Worm (Caenorhabditis elegans) whole organism, midembryonic: ENCODE data around the gene W02B12.1.

Experiments
- T22C8.4 ChIP-seq: fragments of 200-800 bp; sonication (Bioruptor generic); IDR thresholded peaks from 2 replicates; pipeline ENCODE4 v1.3.6; 2022; ENCODE audit warnings: missing genetic modification characterization, missing compliant biosample characterization
- cog-1 ChIP-seq: sonication (generic microtip); optimal IDR thresholded peaks from 2 replicates; lab custom pipeline; 2016; ENCODE audit warnings: missing genetic modification characterization, missing compliant biosample characterization
- flt-1 ChIP-seq: fragments of 200-800 bp; sonication (Bioruptor generic); IDR thresholded peaks from 2 replicates; pipeline ENCODE4 v1.3.6; 2022; ENCODE audit warnings: missing genetic modification characterization, missing compliant biosample characterization
- klf-2 ChIP-seq: fragments of 200-800 bp; sonication (Bioruptor generic); conservative IDR thresholded peaks from 2 replicates; pipeline ENCODE4 v1.3.6; 2022; ENCODE audit warnings: missing genetic modification reagents, missing genetic modification characterization, missing compliant biosample characterization
- med-1 ChIP-seq: sonication (generic microtip); optimal IDR thresholded peaks from 2 replicates; lab custom pipeline; 2017; ENCODE audit warnings: missing genetic modification characterization, mild to moderate bottlenecking, missing compliant biosample characterization, antibody characterized with exemption, missing genetic modification reagents; ENCODE audit not compliant: insufficient read depth
- ref-1 ChIP-seq: fragments of 200-800 bp; sonication (Bioruptor generic); conservative IDR thresholded peaks from 2 replicates; pipeline ENCODE4 v1.3.6; 2022; ENCODE audit warnings: missing genetic modification reagents, missing genetic modification characterization, missing compliant biosample characterization
- tab-1 ChIP-seq: fragments of 200-800 bp; sonication (Bioruptor generic); IDR thresholded peaks from 2 replicates; pipeline ENCODE4 v1.3.6; 2022; ENCODE audit warnings: missing genetic modification characterization, missing compliant biosample characterization
- ztf-23 ChIP-seq: fragments of 200-800 bp; sonication (Bioruptor generic); IDR thresholded peaks from 2 replicates; pipeline ENCODE4 v1.3.6; 2022; ENCODE audit warnings: missing genetic modification reagents, missing genetic modification characterization, missing compliant biosample characterization
- ztf-29 ChIP-seq: fragments of 200-800 bp; sonication (Bioruptor generic); IDR thresholded peaks from 2 replicates; pipeline ENCODE4 v1.3.6; 2022; ENCODE audit warnings: missing genetic modification reagents, missing genetic modification characterization, missing compliant biosample characterization

Gene W02B12.1

DNA sequence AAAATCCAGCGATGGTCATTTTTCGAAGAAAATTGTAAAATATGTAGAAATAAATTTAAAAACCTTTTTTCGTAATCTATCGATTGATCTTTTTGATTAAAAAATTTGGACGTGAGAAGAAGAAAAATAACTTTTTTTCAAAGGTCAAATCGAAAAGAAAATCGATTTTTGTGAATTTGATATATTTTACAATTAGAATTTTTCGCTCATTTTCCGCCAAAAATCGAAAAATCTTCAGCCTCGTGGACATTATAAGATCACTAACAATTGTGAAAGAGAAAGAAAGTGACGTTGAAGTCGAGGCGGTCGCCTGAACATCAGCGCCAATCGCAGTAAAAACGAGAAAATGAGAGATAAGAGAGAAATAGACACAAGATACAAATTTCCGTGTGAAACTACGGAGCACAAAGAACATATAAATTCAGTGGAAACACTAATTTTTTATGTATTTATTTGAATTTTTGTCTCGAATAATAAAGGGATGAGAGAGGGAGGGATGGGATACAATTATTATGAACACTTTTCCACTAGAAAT, 20.8 kb downstream of the W02B12.1 start, which contains the start of gene cisd-1:
Gene cisd-1, minus strand, starts transcription at position 51 of the 535 bp plus-strand sequence.
- TF ChIP-seq klf-2 (GFP tag; lab: Robert Waterston, UW) (no peak), cog-1 (tag; lab: Kevin White, UChicago) (no peak), flt-1 (GFP tag; lab: Robert Waterston, UW) (no peak), tab-1 (GFP tag; lab: Robert Waterston, UW) (no peak)

ce11 chrII:11471916-11472315, 23.1 kb downstream of the W02B12.1 start, which contains the start of gene mfn-1:
Gene mfn-1, minus strand, starts transcription at chrII:11472016.
- TF ChIP-seq ztf-29 (GFP tag; lab: Robert Waterston, UW) (no peak), flt-1 (GFP tag; lab: Robert Waterston, UW) (no peak)

DNA sequence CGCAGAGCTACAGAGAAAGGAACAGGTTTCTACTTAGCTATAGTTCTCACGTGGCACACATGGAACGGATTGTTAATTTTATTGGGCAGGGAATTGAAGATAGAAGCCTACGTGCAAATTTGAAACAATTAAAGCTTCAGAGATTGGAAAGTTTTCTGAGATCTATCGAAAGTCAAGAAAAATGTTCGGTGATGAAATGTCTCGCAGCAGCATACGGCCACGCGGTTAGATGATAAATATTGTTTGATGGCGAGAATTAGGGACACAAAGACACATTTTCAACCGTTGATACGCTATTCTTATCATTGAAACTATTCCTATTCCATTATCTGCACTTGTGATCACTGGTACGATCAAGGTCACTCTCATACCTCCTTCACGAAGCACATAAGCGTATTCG, 23.7 kb downstream of the W02B12.1 start:
- TF ChIP-seq klf-2 (GFP tag; lab: Robert Waterston, UW) (no peak), T22C8.4 (GFP tag; lab: Robert Waterston, UW) (no peak), ztf-23 (no peak), ztf-29 (GFP tag; lab: Robert Waterston, UW) (no peak), med-1 (GFP tag; lab: Kevin White, UChicago) (no peak), tab-1 (GFP tag; lab: Robert Waterston, UW) (no peak), cog-1 (tag; lab: Kevin White, UChicago) (no peak), flt-1 (GFP tag; lab: Robert Waterston, UW) (no peak), ref-1 (GFP tag; lab: Robert Waterston, UW) (no peak)

DNA sequence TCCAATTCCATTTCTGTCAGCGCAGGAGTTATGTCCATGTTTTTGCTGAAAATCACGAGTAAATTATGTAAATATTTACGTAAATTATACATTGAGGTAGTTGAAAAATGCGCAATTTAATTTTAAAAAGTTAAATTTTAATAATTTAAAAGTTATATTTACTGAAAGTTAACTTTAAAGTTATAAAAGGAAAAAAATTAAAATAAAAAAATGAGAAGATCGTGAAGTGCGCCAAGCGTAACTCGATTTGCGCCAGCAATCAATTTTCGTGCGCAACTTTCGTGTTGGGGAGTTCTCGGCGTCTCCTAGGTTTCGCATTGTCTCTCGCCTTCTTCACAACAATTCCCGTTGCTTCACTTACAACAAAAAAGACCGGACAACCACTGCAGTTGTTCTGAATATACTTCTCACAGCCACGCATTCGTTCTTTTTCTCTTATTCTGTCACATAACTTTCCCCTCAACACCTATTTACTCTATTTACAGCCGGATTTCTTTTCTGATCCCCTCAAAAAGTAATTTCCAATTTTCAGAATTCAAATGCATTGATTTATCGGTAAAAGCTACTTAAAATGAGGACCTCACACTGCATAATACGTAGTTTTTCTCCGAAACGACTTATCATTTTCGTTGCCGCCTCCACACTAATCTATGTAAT, 24.8 kb downstream of the W02B12.1 start, which contains the start of the genes metl-1 and W02B12.11:
Gene metl-1, minus strand, starts transcription at position 51 of the 657 bp plus-strand sequence.
Gene W02B12.11, plus strand, starts transcription at position 337 of the 657 bp plus-strand sequence.
- TF ChIP-seq med-1 (GFP tag; lab: Kevin White, UChicago), result peak; percentile 49
- 0 out of 2 replicates have a peak, but pooled peaks have one; percentile 62 for TF ChIP-seq tab-1 (GFP tag; lab: Robert Waterston, UW)
- TF ChIP-seq flt-1 (GFP tag; lab: Robert Waterston, UW), result peak; percentile 63; the same call in 1 of the 2 replicates
- no peak for TF ChIP-seq ztf-29 (GFP tag; lab: Robert Waterston, UW)
- no peak for TF ChIP-seq T22C8.4 (GFP tag; lab: Robert Waterston, UW)
- peak; percentile 50 for TF ChIP-seq cog-1 (tag; lab: Kevin White, UChicago)
- TF ChIP-seq ztf-23, result peak; percentile 63; the same call in 1 of the 2 replicates
- TF ChIP-seq ref-1 (GFP tag; lab: Robert Waterston, UW), result no peak
- no peak for TF ChIP-seq klf-2 (GFP tag; lab: Robert Waterston, UW)

DNA sequence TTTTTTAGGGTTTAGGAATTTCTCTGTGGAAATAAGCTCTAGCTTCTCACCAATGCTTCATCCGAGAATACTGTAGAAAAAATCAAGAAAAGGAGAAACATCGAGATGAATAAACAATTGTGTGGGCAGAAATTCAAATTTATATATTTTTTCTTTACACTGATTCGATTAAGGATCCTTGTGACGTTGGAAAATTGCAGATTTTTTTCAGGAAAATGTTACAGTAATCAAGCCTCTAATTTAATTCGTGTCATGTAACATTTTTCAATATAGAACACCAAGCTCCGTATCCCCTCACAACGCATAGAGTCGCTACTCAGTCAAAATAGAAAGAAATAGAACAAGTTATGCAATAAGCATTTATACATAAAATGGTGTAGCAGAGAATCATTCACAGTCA, 27.6 kb downstream of the W02B12.1 start, which contains the start of gene W02B12.16:
Gene W02B12.16, minus strand, starts transcription at position 101 of the 400 bp plus-strand sequence.
- TF ChIP-seq cog-1 (tag; lab: Kevin White, UChicago) (no peak), T22C8.4 (GFP tag; lab: Robert Waterston, UW) (no peak), med-1 (GFP tag; lab: Kevin White, UChicago) (no peak), klf-2 (GFP tag; lab: Robert Waterston, UW) (no peak), flt-1 (GFP tag; lab: Robert Waterston, UW) (no peak), ztf-23 (no peak), tab-1 (GFP tag; lab: Robert Waterston, UW) (no peak), ztf-29 (GFP tag; lab: Robert Waterston, UW) (no peak), ref-1 (GFP tag; lab: Robert Waterston, UW) (no peak)

ce11 chrII:11479076-11479475, 30.3 kb downstream of the W02B12.1 start, which contains the start of gene W02B12.12:
Gene W02B12.12, minus strand, starts transcription at chrII:11479176.
- TF ChIP-seq T22C8.4 (GFP tag; lab: Robert Waterston, UW) (no peak), ztf-29 (GFP tag; lab: Robert Waterston, UW) (no peak), ref-1 (GFP tag; lab: Robert Waterston, UW) (no peak), klf-2 (GFP tag; lab: Robert Waterston, UW) (no peak), ztf-23 (no peak), flt-1 (GFP tag; lab: Robert Waterston, UW) (no peak)

- TF ChIP-seq tab-1 (GFP tag; lab: Robert Waterston, UW) (peak; percentile 99), ztf-29 (GFP tag; lab: Robert Waterston, UW) (peak; percentile 95), cog-1 (tag; lab: Kevin White, UChicago) (peak; percentile 93), ref-1 (GFP tag; lab: Robert Waterston, UW) (peak; percentile 94), med-1 (GFP tag; lab: Kevin White, UChicago) (peak; percentile 85), ztf-23 (peak; percentile 96), T22C8.4 (GFP tag; lab: Robert Waterston, UW) (peak; percentile 96), flt-1 (GFP tag; lab: Robert Waterston, UW) (peak; percentile 98), klf-2 (GFP tag; lab: Robert Waterston, UW) (peak; percentile 98)
Measured at ce11 chrII:11484600-11484999, 35.8 kb downstream of the W02B12.1 start.

- no peak for TF ChIP-seq ztf-23
- TF ChIP-seq med-1 (GFP tag; lab: Kevin White, UChicago), result no peak
- no peak for TF ChIP-seq cog-1 (tag; lab: Kevin White, UChicago)
- TF ChIP-seq tab-1 (GFP tag; lab: Robert Waterston, UW), result no peak
- no peak for TF ChIP-seq ref-1 (GFP tag; lab: Robert Waterston, UW)
- no peak for TF ChIP-seq klf-2 (GFP tag; lab: Robert Waterston, UW)
Measured at ce11 chrII:11485200-11485599, 36.4 kb downstream of the W02B12.1 start, which contains the start of gene twk-5. Gene twk-5, minus strand, starts transcription at chrII:11485300.

DNA sequence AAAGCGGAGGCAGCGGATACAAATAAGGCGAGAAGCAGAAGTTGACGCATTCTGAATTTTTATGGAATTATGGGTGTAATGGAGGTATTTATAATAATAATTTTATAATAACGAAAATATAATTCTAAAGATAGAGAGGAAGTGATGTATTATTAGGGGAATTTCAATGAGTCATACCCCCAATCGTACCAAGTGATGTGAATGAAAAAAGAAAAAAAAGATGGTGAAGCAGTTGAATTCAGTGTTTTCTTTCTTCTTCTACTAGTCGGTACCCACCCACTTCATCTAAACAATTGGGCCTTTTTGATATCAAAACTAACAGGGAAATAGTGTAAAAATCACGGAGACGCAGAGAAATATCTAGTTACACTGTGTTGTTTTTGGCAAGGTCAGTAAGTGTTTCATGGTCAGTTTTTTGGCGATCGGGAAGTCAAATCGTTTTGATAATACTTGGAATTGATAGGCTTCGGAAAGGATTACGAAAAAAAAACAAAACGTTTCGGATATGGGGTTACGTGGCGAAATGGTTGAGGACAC, 37.9 kb downstream of the W02B12.1 start, which contains the start of gene ttr-18:
Gene ttr-18, minus strand, starts transcription at position 51 of the 537 bp plus-strand sequence.
- TF ChIP-seq klf-2 (GFP tag; lab: Robert Waterston, UW) (no peak), flt-1 (GFP tag; lab: Robert Waterston, UW) (no peak), med-1 (GFP tag; lab: Kevin White, UChicago) (no peak), ztf-23 (no peak), cog-1 (tag; lab: Kevin White, UChicago) (no peak), tab-1 (GFP tag; lab: Robert Waterston, UW) (no peak), T22C8.4 (GFP tag; lab: Robert Waterston, UW) (no peak), ref-1 (GFP tag; lab: Robert Waterston, UW) (no peak), ztf-29 (GFP tag; lab: Robert Waterston, UW) (no peak)
